Fruit fly (Drosophila melanogaster): ENCODE results near the gene CG34148.
A peak's percentile ranks its signal among the peaks of the same experiment; 100 is the strongest.

CG34148 gene

dm6 chr3R:21878473-21878872 is at the start of gene CG34148:
CG34148 (minus strand) TSS chr3R:21878686.
- no peak for TF ChIP-seq CG11617 (GFP tag; optimal IDR thresholded peaks at IDR 0.05)
- TF ChIP-seq cnc (optimal IDR thresholded peaks at IDR 0.05), result no peak
- no peak for TF ChIP-seq CG1620 (GFP tag; optimal IDR thresholded peaks at IDR 0.05)
- no peak for TF ChIP-seq Hr96 (GFP tag; optimal IDR thresholded peaks at IDR 0.05)
- TF ChIP-seq kay (GFP tag; ENCODE audit: borderline replicate concordance), result peak; percentile 6
- no peak for TF ChIP-seq CG7045 (GFP tag; optimal IDR thresholded peaks at IDR 0.05)
- no peak for TF ChIP-seq Clk (GFP tag; optimal IDR thresholded peaks at IDR 0.05)
- no peak for TF ChIP-seq CG14711 (tag; optimal IDR thresholded peaks at IDR 0.05)

- peak; percentile 48 for TF ChIP-seq pad (GFP tag; optimal IDR thresholded peaks at IDR 0.05)
- TF ChIP-seq ovo (GFP tag; optimal IDR thresholded peaks at IDR 0.05), result no peak
- TF ChIP-seq CG11617 (GFP tag; optimal IDR thresholded peaks at IDR 0.05), result no peak
- no peak for TF ChIP-seq CG33017 (tag; optimal IDR thresholded peaks at IDR 0.05)
Observed at dm6 chr3R:21928214-21928613, 49.7 kb upstream of the CG34148 start.

- TF ChIP-seq tj (GFP tag; optimal IDR thresholded peaks at IDR 0.05), result no peak
- TF ChIP-seq Mnt (GFP tag; optimal IDR thresholded peaks at IDR 0.05), result no peak
- TF ChIP-seq cnc (optimal IDR thresholded peaks at IDR 0.05), result no peak
- no peak for TF ChIP-seq Clk (GFP tag; optimal IDR thresholded peaks at IDR 0.05)
- TF ChIP-seq Crg-1 (GFP tag; optimal IDR thresholded peaks at IDR 0.05), result no peak
- TF ChIP-seq Hr96 (GFP tag; optimal IDR thresholded peaks at IDR 0.05), result no peak
- TF ChIP-seq CG11617 (GFP tag; optimal IDR thresholded peaks at IDR 0.05), result no peak
- no peak for TF ChIP-seq bab1 (GFP tag; optimal IDR thresholded peaks at IDR 0.05)
- no peak for TF ChIP-seq cic (GFP tag; optimal IDR thresholded peaks at IDR 0.05)
- TF ChIP-seq toe (GFP tag; optimal IDR thresholded peaks at IDR 0.05), result no peak
- no peak for TF ChIP-seq CG14711 (tag; optimal IDR thresholded peaks at IDR 0.05)
- TF ChIP-seq CG33017 (tag; optimal IDR thresholded peaks at IDR 0.05), result no peak
- no peak for TF ChIP-seq pad (GFP tag; optimal IDR thresholded peaks at IDR 0.05)
Observed at dm6 chr3R:21923742-21924141, 45.3 kb upstream of the CG34148 start.

dm6 chr3R:21922674-21923323 is 44.3 kb upstream of the CG34148 start:
- TF ChIP-seq bab1 (GFP tag; optimal IDR thresholded peaks at IDR 0.05) (no peak), CG33017 (tag; optimal IDR thresholded peaks at IDR 0.05) (no peak), CG11617 (GFP tag; optimal IDR thresholded peaks at IDR 0.05) (no peak), CG1620 (GFP tag; optimal IDR thresholded peaks at IDR 0.05) (no peak), Mnt (GFP tag; optimal IDR thresholded peaks at IDR 0.05) (no peak), CG12768 (GFP tag; optimal IDR thresholded peaks at IDR 0.05) (no peak), Hr96 (GFP tag; optimal IDR thresholded peaks at IDR 0.05) (no peak), CG14711 (tag; optimal IDR thresholded peaks at IDR 0.05) (no peak), Clk (GFP tag; optimal IDR thresholded peaks at IDR 0.05) (no peak), toe (GFP tag; optimal IDR thresholded peaks at IDR 0.05) (no peak)

dm6 chr3R:21922244-21922643 is 43.8 kb upstream of the CG34148 start:
- TF ChIP-seq CG5204 (GFP tag; optimal IDR thresholded peaks at IDR 0.05) (no peak), Hr96 (GFP tag; optimal IDR thresholded peaks at IDR 0.05) (no peak), CG7101 (tag; optimal IDR thresholded peaks at IDR 0.05) (no peak), CG11617 (GFP tag; optimal IDR thresholded peaks at IDR 0.05) (no peak), Mnt (GFP tag; optimal IDR thresholded peaks at IDR 0.05) (no peak), Clk (GFP tag; optimal IDR thresholded peaks at IDR 0.05) (no peak), Crg-1 (GFP tag; optimal IDR thresholded peaks at IDR 0.05) (no peak), kay (GFP tag; ENCODE audit: borderline replicate concordance) (no peak), cnc (optimal IDR thresholded peaks at IDR 0.05) (no peak), bab1 (GFP tag; optimal IDR thresholded peaks at IDR 0.05) (no peak)

dm6 chr3R:21921363-21922208 is 43.1 kb upstream of the CG34148 start:
- TF ChIP-seq CG1620 (GFP tag; optimal IDR thresholded peaks at IDR 0.05) (no peak), CG11617 (GFP tag; optimal IDR thresholded peaks at IDR 0.05) (no peak), Mnt (GFP tag; optimal IDR thresholded peaks at IDR 0.05) (no peak)

dm6 chr3R:21920495-21920894 is 42.0 kb upstream of the CG34148 start:
- no peak for TF ChIP-seq pad (GFP tag; optimal IDR thresholded peaks at IDR 0.05)
- TF ChIP-seq CG7101 (tag; optimal IDR thresholded peaks at IDR 0.05), result no peak
- TF ChIP-seq CG7045 (GFP tag; optimal IDR thresholded peaks at IDR 0.05), result no peak
- no peak for TF ChIP-seq Mnt (GFP tag; optimal IDR thresholded peaks at IDR 0.05)
- TF ChIP-seq Hr96 (GFP tag; optimal IDR thresholded peaks at IDR 0.05), result no peak
- no peak for TF ChIP-seq Clk (GFP tag; optimal IDR thresholded peaks at IDR 0.05)
- TF ChIP-seq CG11617 (GFP tag; optimal IDR thresholded peaks at IDR 0.05), result no peak
- no peak for TF ChIP-seq ovo (GFP tag; optimal IDR thresholded peaks at IDR 0.05)
- TF ChIP-seq CG1620 (GFP tag; optimal IDR thresholded peaks at IDR 0.05), result no peak
- no peak for TF ChIP-seq CG33017 (tag; optimal IDR thresholded peaks at IDR 0.05)
- no peak for TF ChIP-seq cic (GFP tag; optimal IDR thresholded peaks at IDR 0.05)
- TF ChIP-seq toe (GFP tag; optimal IDR thresholded peaks at IDR 0.05), result no peak
- TF ChIP-seq bab1 (GFP tag; optimal IDR thresholded peaks at IDR 0.05), result no peak
- TF ChIP-seq kay (GFP tag; ENCODE audit: borderline replicate concordance), result no peak
- no peak for TF ChIP-seq CG14711 (tag; optimal IDR thresholded peaks at IDR 0.05)
- no peak for TF ChIP-seq Crg-1 (GFP tag; optimal IDR thresholded peaks at IDR 0.05)
- TF ChIP-seq CG5204 (GFP tag; optimal IDR thresholded peaks at IDR 0.05), result no peak
- no peak for TF ChIP-seq CG12768 (GFP tag; optimal IDR thresholded peaks at IDR 0.05)
- TF ChIP-seq cnc (optimal IDR thresholded peaks at IDR 0.05), result no peak
- TF ChIP-seq tj (GFP tag; optimal IDR thresholded peaks at IDR 0.05), result no peak
